Fruit fly (Drosophila melanogaster) S2 (cell line): ENCODE results near the gene C1GalTA.

Source experiments
- CG8478 ChIP-seq: fragments of >200 bp; optimal IDR thresholded peaks from 2 replicates; lab custom pipeline; 2018
- CTCF ChIP-seq, 2 experiments: fragments of >200 bp; optimal IDR thresholded peaks; 2 replicates each; lab custom pipeline; 2018

dm6 chr2L:8946718-8947316 is 4.2 kb downstream of the C1GalTA start, which contains the start of gene CG46397:
- no peak for TF ChIP-seq CG8478
- TF ChIP-seq CTCF (optimal IDR thresholded peaks at IDR 0.05; lab: Kevin White, UChicago) = no peak
